Worm (Caenorhabditis elegans) whole organism, L3 larva: ENCODE results near the gene sre-34.

Source experiments
- R02D3.7 ChIP-seq: fragments of 150-350 bp; optimal IDR thresholded peaks from 2 replicates; lab custom pipeline; 2014; ENCODE audit warnings: missing biosample characterization, missing genetic modification characterization
- ZK546.5 ChIP-seq: sonication (generic microtip); optimal IDR thresholded peaks from 2 replicates; lab custom pipeline; 2017; ENCODE audit warnings: missing biosample characterization, missing genetic modification characterization
- aly-2 ChIP-seq: fragments of 150-350 bp; optimal IDR thresholded peaks from 2 replicates; lab custom pipeline; 2014; ENCODE audit warnings: missing biosample characterization, missing genetic modification characterization
- ceh-16 ChIP-seq: sonication (generic microtip); optimal IDR thresholded peaks from 2 replicates; lab custom pipeline; 2017; ENCODE audit warnings: missing biosample characterization, missing genetic modification characterization
- ceh-28 ChIP-seq: fragments of 150-350 bp; optimal IDR thresholded peaks from 2 replicates; lab custom pipeline; 2014; ENCODE audit warnings: missing biosample characterization, missing genetic modification reagents, missing genetic modification characterization
- daf-12 ChIP-seq: fragments of 150-350 bp; optimal IDR thresholded peaks from 2 replicates; lab custom pipeline; 2014; ENCODE audit warnings: missing biosample characterization, missing genetic modification reagents, missing genetic modification characterization
- elt-1 ChIP-seq: fragments of 150-350 bp; optimal IDR thresholded peaks from 2 replicates; lab custom pipeline; 2014; ENCODE audit warnings: missing biosample characterization, missing genetic modification characterization
- elt-2 ChIP-seq: sonication (generic microtip); optimal IDR thresholded peaks from 2 replicates; lab custom pipeline; 2016; ENCODE audit warnings: missing genetic modification reagents, mild to moderate bottlenecking, missing genetic modification characterization, missing compliant biosample characterization
- fkh-10 ChIP-seq: sonication (generic microtip); optimal IDR thresholded peaks from 2 replicates; lab custom pipeline; 2017; ENCODE audit warnings: missing biosample characterization, missing genetic modification reagents, missing genetic modification characterization
- fkh-2 ChIP-seq: fragments of 150-350 bp; optimal IDR thresholded peaks from 2 replicates; lab custom pipeline; 2014; ENCODE audit warnings: missing biosample characterization, missing genetic modification reagents, missing genetic modification characterization
- fos-1 ChIP-seq: fragments of 150-350 bp; optimal IDR thresholded peaks from 2 replicates; lab custom pipeline; 2014; ENCODE audit warnings: missing biosample characterization, missing genetic modification characterization
- hmg-11 ChIP-seq: sonication (generic microtip); optimal IDR thresholded peaks from 2 replicates; lab custom pipeline; 2016; ENCODE audit warnings: missing genetic modification characterization, missing compliant biosample characterization
- jun-1 ChIP-seq: fragments of 150-350 bp; optimal IDR thresholded peaks from 2 replicates; lab custom pipeline; 2014; ENCODE audit warnings: missing biosample characterization, missing genetic modification reagents, missing genetic modification characterization
- lin-15B ChIP-seq: fragments of 150-350 bp; optimal IDR thresholded peaks from 2 replicates; lab custom pipeline; 2014; ENCODE audit warnings: missing biosample characterization, missing genetic modification characterization
- lin-39 ChIP-seq: fragments of 150-350 bp; optimal IDR thresholded peaks from 2 replicates; lab custom pipeline; 2018; ENCODE audit warnings: missing biosample characterization, missing genetic modification reagents, missing genetic modification characterization
- lsy-12 ChIP-seq: sonication (generic microtip); optimal IDR thresholded peaks from 2 replicates; lab custom pipeline; 2016; ENCODE audit warnings: mild to moderate bottlenecking, missing genetic modification characterization, missing compliant biosample characterization
- mdl-1 ChIP-seq: fragments of 150-350 bp; optimal IDR thresholded peaks from 2 replicates; lab custom pipeline; 2014; ENCODE audit warnings: missing biosample characterization, missing genetic modification characterization
- mml-1 ChIP-seq: fragments of 150-350 bp; sonication (generic microtip); optimal IDR thresholded peaks from 3 replicates; lab custom pipeline; 2014; ENCODE audit warnings: missing biosample characterization, missing genetic modification characterization
- nhr-11 ChIP-seq: fragments of 150-350 bp; optimal IDR thresholded peaks from 2 replicates; lab custom pipeline; 2014; ENCODE audit warnings: missing biosample characterization, missing genetic modification characterization
- nhr-12 ChIP-seq: fragments of 150-350 bp; optimal IDR thresholded peaks from 2 replicates; lab custom pipeline; 2014; ENCODE audit warnings: missing biosample characterization, missing genetic modification characterization
- nhr-25 ChIP-seq: sonication (generic microtip); optimal IDR thresholded peaks from 2 replicates; lab custom pipeline; 2017; ENCODE audit warnings: missing biosample characterization, missing genetic modification characterization
- nhr-43 ChIP-seq: sonication (generic microtip); optimal IDR thresholded peaks from 2 replicates; lab custom pipeline; 2016; ENCODE audit warnings: mild to moderate bottlenecking, missing genetic modification characterization, missing compliant biosample characterization; ENCODE audit not compliant: poor library complexity, severe bottlenecking
- nhr-67 ChIP-seq: fragments of 150-350 bp; optimal IDR thresholded peaks from 2 replicates; lab custom pipeline; 2014; ENCODE audit warnings: missing biosample characterization, missing genetic modification characterization
- nhr-76 ChIP-seq: fragments of 150-350 bp; sonication (generic microtip); optimal IDR thresholded peaks from 5 replicates; lab custom pipeline; 2014; ENCODE audit warnings: missing biosample characterization, missing genetic modification characterization
- nhr-77 ChIP-seq: fragments of 150-350 bp; optimal IDR thresholded peaks from 2 replicates; lab custom pipeline; 2014; ENCODE audit warnings: missing biosample characterization, missing genetic modification characterization
- pha-4 ChIP-seq: fragments of 150-350 bp; optimal IDR thresholded peaks from 2 replicates; lab custom pipeline; 2014; ENCODE audit warnings: missing biosample characterization, missing genetic modification reagents, missing genetic modification characterization
- pqm-1 ChIP-seq: fragments of 150-350 bp; optimal IDR thresholded peaks from 2 replicates; lab custom pipeline; 2017; ENCODE audit warnings: missing biosample characterization, missing genetic modification characterization, inconsistent platforms
- sea-2 ChIP-seq: fragments of 150-350 bp; sonication (generic microtip); optimal IDR thresholded peaks from 4 replicates; lab custom pipeline; 2014; ENCODE audit warnings: missing biosample characterization, missing genetic modification reagents, missing genetic modification characterization
- snpc-4 ChIP-seq: fragments of 150-350 bp; optimal IDR thresholded peaks from 2 replicates; lab custom pipeline; 2014; ENCODE audit warnings: missing biosample characterization, missing genetic modification characterization
- tbx-2 ChIP-seq: sonication (generic microtip); optimal IDR thresholded peaks from 2 replicates; lab custom pipeline; 2016; ENCODE audit warnings: mild to moderate bottlenecking, missing genetic modification characterization, missing compliant biosample characterization
- unc-39 ChIP-seq: sonication (generic microtip); optimal IDR thresholded peaks from 4 replicates; lab custom pipeline; 2017; ENCODE audit warnings: missing biosample characterization, missing genetic modification characterization
- unc-62 ChIP-seq: fragments of 150-350 bp; sonication (generic microtip); optimal IDR thresholded peaks from 4 replicates; lab custom pipeline; 2014; ENCODE audit warnings: missing biosample characterization, missing genetic modification reagents, missing genetic modification characterization
- zag-1 ChIP-seq: fragments of 150-350 bp; optimal IDR thresholded peaks from 2 replicates; lab custom pipeline; 2014; ENCODE audit warnings: missing biosample characterization, missing genetic modification characterization
- ztf-4 ChIP-seq: fragments of 150-350 bp; optimal IDR thresholded peaks from 2 replicates; lab custom pipeline; 2014; ENCODE audit warnings: missing biosample characterization, missing genetic modification characterization

Gene sre-34

ce11 chrII:12429743-12430142 lies 20.2 kb upstream of the sre-34 start, which contains the start of gene Y57A10C.8:
TSS of gene Y57A10C.8 (minus strand) at chrII:12429843.
- TF ChIP-seq nhr-67 (tag; lab: Kevin White, UChicago) = no peak
- TF ChIP-seq pha-4 = no peak
- TF ChIP-seq elt-2 = no peak
- no peak for TF ChIP-seq unc-62
- no peak for TF ChIP-seq zag-1
- no peak for TF ChIP-seq ceh-16 (tag; lab: Kevin White, UChicago)
- TF ChIP-seq jun-1 = no peak
- no peak for TF ChIP-seq tbx-2 (tag; lab: Kevin White, UChicago)
- TF ChIP-seq aly-2 (tag; lab: Kevin White, UChicago) = no peak
- no peak for TF ChIP-seq nhr-12
- TF ChIP-seq hmg-11 (tag; lab: Kevin White, UChicago) = no peak
- TF ChIP-seq unc-39 (tag; lab: Kevin White, UChicago) = no peak
- no peak for TF ChIP-seq elt-1
- no peak for TF ChIP-seq snpc-4 (tag; lab: Kevin White, UChicago)
- no peak for TF ChIP-seq ztf-4
- TF ChIP-seq R02D3.7 (tag; lab: Kevin White, UChicago) = no peak
- TF ChIP-seq nhr-43 = no peak
- TF ChIP-seq, all 47 proteins: peak for 0

ce11 chrII:12432356-12432755 lies 17.6 kb upstream of the sre-34 start, which contains the start of gene dct-12:
TSS of gene dct-12 (minus strand) at chrII:12432456.
- TF ChIP-seq sea-2 (GFP tag; lab: Kevin White, UChicago) (no peak), lin-39 (tag; lab: Kevin White, UChicago) (no peak), pqm-1 (tag; lab: Kevin White, UChicago) (no peak), daf-12 (tag; lab: Kevin White, UChicago) (no peak), aly-2 (tag; lab: Kevin White, UChicago) (no peak), nhr-67 (tag; lab: Kevin White, UChicago) (no peak), lin-15B (tag; lab: Kevin White, UChicago) (no peak), mdl-1 (tag; lab: Kevin White, UChicago) (no peak), mml-1 (tag; lab: Kevin White, UChicago) (no peak), hmg-11 (tag; lab: Kevin White, UChicago) (no peak), ceh-16 (tag; lab: Kevin White, UChicago) (no peak), elt-1 (no peak)
- TF ChIP-seq, all 47 proteins: peak for 0

- TF ChIP-seq lin-39 (tag; lab: Kevin White, UChicago) (no peak), snpc-4 (tag; lab: Kevin White, UChicago) (no peak), nhr-76 (no peak), nhr-25 (tag; lab: Kevin White, UChicago) (no peak), pqm-1 (tag; lab: Kevin White, UChicago) (no peak), sea-2 (GFP tag; lab: Kevin White, UChicago) (no peak), ztf-4 (no peak), elt-1 (no peak), aly-2 (tag; lab: Kevin White, UChicago) (no peak), fkh-10 (GFP tag; lab: Kevin White, UChicago) (no peak), ceh-16 (tag; lab: Kevin White, UChicago) (no peak), fos-1 (no peak)
Observed at ce11 chrII:12435202-12435872, 14.6 kb upstream of the sre-34 start.

ce11 chrII:12436717-12437116 lies 13.2 kb upstream of the sre-34 start:
- TF ChIP-seq nhr-12 (no peak), ZK546.5 (no peak), lin-15B (tag; lab: Kevin White, UChicago) (no peak), tbx-2 (tag; lab: Kevin White, UChicago) (no peak), R02D3.7 (tag; lab: Kevin White, UChicago) (no peak), snpc-4 (tag; lab: Kevin White, UChicago) (no peak), unc-62 (no peak), nhr-11 (tag; lab: Kevin White, UChicago) (no peak), lsy-12 (no peak), fkh-10 (GFP tag; lab: Kevin White, UChicago) (no peak), nhr-77 (tag; lab: Kevin White, UChicago) (no peak), nhr-76 (no peak), fkh-2 (tag; lab: Kevin White, UChicago) (no peak)

ce11 chrII:12438441-12438840 lies 11.5 kb upstream of the sre-34 start, which contains the start of gene Y57A10C.9:
TSS of gene Y57A10C.9 (minus strand) at chrII:12438541.
- TF ChIP-seq nhr-76 (no peak), fkh-10 (GFP tag; lab: Kevin White, UChicago) (no peak), ztf-4 (no peak), ceh-28 (no peak), fos-1 (no peak), nhr-12 (no peak)
